Worm (Caenorhabditis elegans): ENCODE data around the gene C07H6.9.

- TF ChIP-seq ztf-11 (tag; optimal IDR thresholded peaks at IDR 0.05): no peak
- peak; percentile 50 for TF ChIP-seq unc-120 (tag; optimal IDR thresholded peaks at IDR 0.05; ENCODE audit: poor library complexity, severe bottlenecking)
- no peak for TF ChIP-seq snpc-4 (tag; optimal IDR thresholded peaks at IDR 0.05)
- TF ChIP-seq bed-3 (GFP tag; optimal IDR thresholded peaks at IDR 0.05): no peak
- TF ChIP-seq drap-1 (GFP tag; optimal IDR thresholded peaks at IDR 0.05): no peak
- no peak for TF ChIP-seq mep-1 (tag; optimal IDR thresholded peaks at IDR 0.05)
- TF ChIP-seq blmp-1 (tag; optimal IDR thresholded peaks at IDR 0.05): no peak
These were observed 49.7 kb upstream of the C07H6.9 start for ce11 chrIII:7548963-7549362.
